Fruit fly (Drosophila melanogaster) whole organism, embryonic: Measurements from ENCODE around the gene CG10602.

Source experiments
- CG10321 ChIP-seq: fragments of 200-800 bp; sonication (Bioruptor generic); IDR thresholded peaks from 2 replicates; pipeline ENCODE4 v1.3.6; 2022; ENCODE audit warnings: missing biosample characterization, missing genetic modification characterization
- CG10366 ChIP-seq: fragments of 200-800 bp; sonication (Bioruptor generic); IDR thresholded peaks from 2 replicates; pipeline ENCODE4 v1.3.6; 2022; ENCODE audit warnings: missing biosample characterization, missing genetic modification characterization
- CG10543 ChIP-seq: fragments of 200-800 bp; sonication (Bioruptor generic); optimal IDR thresholded peaks from 3 replicates; lab custom pipeline; 2017; ENCODE audit warnings: missing biosample characterization, mild to moderate bottlenecking, missing genetic modification characterization, moderate library complexity
- CG10959 ChIP-seq: fragments of 200-800 bp; sonication (Bioruptor generic); IDR thresholded peaks from 2 replicates; pipeline ENCODE4 v1.3.6; 2022; ENCODE audit warnings: missing biosample characterization, missing genetic modification characterization
- CG12744 ChIP-seq: fragments of 200-800 bp; sonication (Bioruptor generic); optimal IDR thresholded peaks from 2 replicates; lab custom pipeline; 2016; ENCODE audit warnings: missing biosample characterization, missing genetic modification characterization
- CG12769 ChIP-seq: fragments of 200-800 bp; sonication (Bioruptor generic); optimal IDR thresholded peaks from 2 replicates; lab custom pipeline; 2019; ENCODE audit warnings: missing biosample characterization, mild to moderate bottlenecking, missing genetic modification characterization, moderate library complexity
- CG13624 ChIP-seq: fragments of 200-800 bp; sonication (Bioruptor generic); optimal IDR thresholded peaks from 2 replicates; lab custom pipeline; 2016; ENCODE audit warnings: missing biosample characterization, missing genetic modification characterization
- CG14710 ChIP-seq: fragments of 200-800 bp; sonication (Bioruptor generic); optimal IDR thresholded peaks from 3 replicates; lab custom pipeline; 2019; ENCODE audit warnings: missing biosample characterization, mild to moderate bottlenecking, missing genetic modification characterization, moderate library complexity
- CG15514 ChIP-seq: fragments of 200-800 bp; sonication (Bioruptor generic); optimal IDR thresholded peaks from 3 replicates; lab custom pipeline; 2017; ENCODE audit warnings: missing biosample characterization, missing genetic modification characterization, mild to moderate bottlenecking, moderate library complexity, missing genetic modification reagents
- CG1647 ChIP-seq: fragments of 200-800 bp; sonication (Bioruptor generic); optimal IDR thresholded peaks from 3 replicates; lab custom pipeline; 2016; ENCODE audit warnings: missing biosample characterization, missing genetic modification characterization
- CG17912 ChIP-seq: fragments of 200-800 bp; sonication (Bioruptor generic); optimal IDR thresholded peaks from 2 replicates; lab custom pipeline; 2018; ENCODE audit warnings: missing biosample characterization, mild to moderate bottlenecking, missing genetic modification characterization
- CG2889 ChIP-seq: fragments of 200-800 bp; sonication (Bioruptor generic); IDR thresholded peaks from 3 replicates; pipeline ENCODE4 v1.3.6; 2022; ENCODE audit warnings: missing biosample characterization, missing genetic modification characterization
- CG30403 ChIP-seq: fragments of 200-800 bp; sonication (Bioruptor generic); optimal IDR thresholded peaks from 3 replicates; lab custom pipeline; 2016; ENCODE audit warnings: missing biosample characterization, missing genetic modification characterization
- CG33557 ChIP-seq: fragments of 200-800 bp; sonication (Bioruptor generic); optimal IDR thresholded peaks from 2 replicates; lab custom pipeline; 2019; ENCODE audit warnings: missing biosample characterization, mild to moderate bottlenecking, missing genetic modification characterization, moderate library complexity
- CG43689 ChIP-seq: fragments of 200-800 bp; sonication (Bioruptor generic); IDR thresholded peaks from 2 replicates; pipeline ENCODE4 v1.3.6; 2022; ENCODE audit warnings: missing biosample characterization, missing genetic modification characterization
- CG6791 ChIP-seq: fragments of 200-800 bp; sonication (Bioruptor generic); IDR thresholded peaks from 3 replicates; pipeline ENCODE4 v1.3.6; 2022; ENCODE audit warnings: missing biosample characterization, missing genetic modification characterization; ENCODE audit not compliant: partially characterized antibody
- CG7745 ChIP-seq: fragments of 200-800 bp; sonication (Bioruptor generic); optimal IDR thresholded peaks from 2 replicates; lab custom pipeline; 2018; ENCODE audit warnings: missing biosample characterization, mild to moderate bottlenecking, missing genetic modification characterization, moderate library complexity
- CG8089 ChIP-seq: fragments of 200-800 bp; sonication (Bioruptor generic); optimal IDR thresholded peaks from 3 replicates; lab custom pipeline; 2016; ENCODE audit warnings: missing biosample characterization, missing genetic modification characterization
- CG8478 ChIP-seq: fragments of >200 bp; optimal IDR thresholded peaks from 2 replicates; lab custom pipeline; 2018
- CG8765 ChIP-seq: fragments of 200-800 bp; sonication (Bioruptor generic); IDR thresholded peaks from 2 replicates; pipeline ENCODE4 v1.3.6; 2022; ENCODE audit warnings: missing biosample characterization, missing genetic modification characterization
- CG9609 ChIP-seq: fragments of 200-800 bp; sonication (Bioruptor generic); optimal IDR thresholded peaks from 3 replicates; lab custom pipeline; 2016; ENCODE audit warnings: missing biosample characterization, missing genetic modification characterization
- Doc3 ChIP-seq: fragments of 200-800 bp; sonication (Bioruptor generic); IDR thresholded peaks from 3 replicates; pipeline ENCODE4 v1.3.6; 2022; ENCODE audit warnings: missing biosample characterization, missing genetic modification characterization; ENCODE audit not compliant: partially characterized antibody
- ERR ChIP-seq: fragments of 200-800 bp; sonication (Bioruptor generic); optimal IDR thresholded peaks from 2 replicates; lab custom pipeline; 2016; ENCODE audit warnings: missing biosample characterization, missing genetic modification characterization
- GATAe ChIP-seq: fragments of 200-800 bp; sonication (Bioruptor generic); conservative IDR thresholded peaks from 2 replicates; pipeline ENCODE4 v1.3.6; 2022; ENCODE audit warnings: missing biosample characterization, missing genetic modification characterization
- HHEX ChIP-seq: fragments of 200-800 bp; sonication (Bioruptor generic); optimal IDR thresholded peaks from 3 replicates; lab custom pipeline; 2017; ENCODE audit warnings: missing biosample characterization, mild to moderate bottlenecking, missing genetic modification characterization, missing genetic modification reagents
- Meics ChIP-seq: fragments of 200-800 bp; sonication (Bioruptor generic); optimal IDR thresholded peaks from 2 replicates; lab custom pipeline; 2017; ENCODE audit warnings: missing biosample characterization, mild to moderate bottlenecking, missing genetic modification characterization
- Xrp1 ChIP-seq: fragments of 200-800 bp; sonication (Bioruptor generic); IDR thresholded peaks from 2 replicates; pipeline ENCODE4 v1.3.6; 2022; ENCODE audit warnings: missing biosample characterization, missing genetic modification characterization
- YL-1 ChIP-seq: fragments of 200-800 bp; sonication (Bioruptor generic); optimal IDR thresholded peaks from 3 replicates; lab custom pipeline; 2017; ENCODE audit warnings: missing biosample characterization, mild to moderate bottlenecking, missing genetic modification characterization
- ab ChIP-seq: fragments of 200-800 bp; sonication (Bioruptor generic); optimal IDR thresholded peaks from 2 replicates; lab custom pipeline; 2016; ENCODE audit warnings: missing biosample characterization, missing genetic modification characterization
- aop ChIP-seq: fragments of 200-800 bp; sonication (Bioruptor generic); IDR thresholded peaks from 2 replicates; pipeline ENCODE4 v1.3.6; 2022; ENCODE audit warnings: missing biosample characterization, missing genetic modification characterization
- bab2 ChIP-seq: fragments of 200-800 bp; sonication (Bioruptor generic); optimal IDR thresholded peaks from 2 replicates; lab custom pipeline; 2016; ENCODE audit warnings: missing biosample characterization, missing genetic modification characterization
- cad ChIP-seq: fragments of >200 bp; optimal IDR thresholded peaks from 2 replicates; lab custom pipeline; 2017; ENCODE audit warnings: missing biosample characterization, missing genetic modification characterization
- cg ChIP-seq: fragments of 200-800 bp; sonication (Bioruptor generic); optimal IDR thresholded peaks from 3 replicates; lab custom pipeline; 2019; ENCODE audit warnings: missing biosample characterization, mild to moderate bottlenecking, missing genetic modification characterization, moderate library complexity
- ci ChIP-seq: fragments of 200-800 bp; sonication (Bioruptor generic); IDR thresholded peaks from 3 replicates; pipeline ENCODE4 v1.3.6; 2022; ENCODE audit warnings: missing biosample characterization, missing genetic modification characterization
- crc ChIP-seq: fragments of 200-800 bp; sonication (Bioruptor generic); optimal IDR thresholded peaks from 2 replicates; lab custom pipeline; 2016; ENCODE audit warnings: missing biosample characterization, missing genetic modification characterization
- da ChIP-seq: fragments of 200-800 bp; sonication (Bioruptor generic); optimal IDR thresholded peaks from 2 replicates; lab custom pipeline; 2016; ENCODE audit warnings: missing biosample characterization, missing genetic modification characterization
- dimm ChIP-seq: fragments of 200-800 bp; sonication (Bioruptor generic); IDR thresholded peaks from 2 replicates; pipeline ENCODE4 v1.3.6; 2022; ENCODE audit warnings: missing biosample characterization, missing genetic modification characterization
- fd64A ChIP-seq: fragments of 200-800 bp; sonication (Bioruptor generic); optimal IDR thresholded peaks from 3 replicates; lab custom pipeline; 2018; ENCODE audit warnings: missing biosample characterization, mild to moderate bottlenecking, missing genetic modification characterization
- gem ChIP-seq: fragments of 200-800 bp; sonication (Bioruptor generic); optimal IDR thresholded peaks from 2 replicates; lab custom pipeline; 2019; ENCODE audit warnings: missing biosample characterization, mild to moderate bottlenecking, missing genetic modification characterization, moderate library complexity
- gro ChIP-seq: fragments of 200-800 bp; sonication (Bioruptor generic); optimal IDR thresholded peaks from 2 replicates; lab custom pipeline; 2016; ENCODE audit warnings: missing biosample characterization, missing genetic modification characterization
- ind ChIP-seq: fragments of 200-800 bp; sonication (Bioruptor generic); optimal IDR thresholded peaks from 3 replicates; lab custom pipeline; 2016; ENCODE audit warnings: missing biosample characterization, missing genetic modification characterization
- klu ChIP-seq: fragments of 200-800 bp; sonication (Bioruptor generic); IDR thresholded peaks from 2 replicates; pipeline ENCODE4 v1.3.6; 2022; ENCODE audit warnings: missing biosample characterization, missing genetic modification characterization
- maf-S ChIP-seq: fragments of 200-800 bp; sonication (Bioruptor generic); optimal IDR thresholded peaks from 2 replicates; lab custom pipeline; 2016; ENCODE audit warnings: missing biosample characterization, missing genetic modification characterization
- org-1 ChIP-seq: fragments of 200-800 bp; sonication (Bioruptor generic); optimal IDR thresholded peaks from 2 replicates; lab custom pipeline; 2017; ENCODE audit warnings: missing biosample characterization, missing genetic modification characterization
- repo ChIP-seq: fragments of 200-800 bp; sonication (Bioruptor generic); optimal IDR thresholded peaks from 2 replicates; lab custom pipeline; 2016; ENCODE audit warnings: missing biosample characterization, missing genetic modification characterization
- sc ChIP-seq, 3 experiments: fragments of >200 bp in 2 of 3; fragments of 200-800 bp in 1 of 3; sonication (Bioruptor generic) in 1 of 3; optimal IDR thresholded peaks; 2 replicates in 2 of 3; 3 replicates in 1 of 3; lab custom pipeline; 2017; ENCODE audit warnings: mild to moderate bottlenecking in 1 of 3, missing biosample characterization in 1 of 3, missing genetic modification characterization in 1 of 3, missing genetic modification reagents in 1 of 3
- sug ChIP-seq: fragments of 200-800 bp; optimal IDR thresholded peaks from 2 replicates; lab custom pipeline; 2019; ENCODE audit warnings: missing biosample characterization, mild to moderate bottlenecking, missing genetic modification characterization, moderate library complexity
- tgo ChIP-seq: fragments of 200-800 bp; sonication (Bioruptor generic); IDR thresholded peaks from 3 replicates; pipeline ENCODE4 v1.3.6; 2022; ENCODE audit warnings: missing biosample characterization, missing genetic modification characterization
- toy ChIP-seq: fragments of 200-800 bp; sonication (Bioruptor generic); IDR thresholded peaks from 2 replicates; pipeline ENCODE4 v1.3.6; 2022; ENCODE audit warnings: missing biosample characterization, missing genetic modification characterization
- vnd ChIP-seq: fragments of 200-800 bp; sonication (Bioruptor generic); IDR thresholded peaks from 3 replicates; pipeline ENCODE4 v1.3.6; 2022; ENCODE audit warnings: missing biosample characterization, missing genetic modification characterization; ENCODE audit not compliant: partially characterized antibody
- zfh1 ChIP-seq: fragments of 200-800 bp; sonication (Bioruptor generic); IDR thresholded peaks from 3 replicates; pipeline ENCODE4 v1.3.6; 2022; ENCODE audit warnings: missing biosample characterization, missing genetic modification characterization

The CG10602 gene

DNA sequence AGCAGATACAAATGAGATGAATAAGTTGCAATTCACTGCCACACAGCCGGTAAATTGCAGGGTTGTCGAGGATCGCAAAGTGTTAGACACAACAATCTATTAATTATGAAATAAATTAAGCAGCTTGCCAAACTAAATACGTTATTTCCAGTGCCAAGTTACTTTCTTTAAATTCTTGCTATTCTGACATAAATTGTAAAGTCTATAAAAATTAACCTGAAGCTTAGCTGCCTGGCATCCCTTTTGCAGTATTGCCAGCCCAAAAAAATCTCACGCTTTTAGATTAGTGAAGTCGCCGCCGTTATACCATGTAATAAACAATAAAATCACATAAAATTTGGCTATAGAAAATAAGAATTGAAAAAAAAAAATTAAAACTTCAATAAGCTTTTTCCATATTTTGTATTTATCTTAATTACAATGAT, 1.4 kb downstream of the CG10602 start (continued):
- peak; percentile 94 for TF ChIP-seq CG12769 (tag; lab: Kevin White, UChicago)
- peak; percentile 83 for TF ChIP-seq CG10959 (GFP tag; lab: Robert Waterston, UW)
- peak; percentile 93 for TF ChIP-seq CG14710 (tag; lab: Kevin White, UChicago)
- TF ChIP-seq CG10321, result peak; percentile 68
- TF ChIP-seq CG30403 (GFP tag; lab: Kevin White, UChicago), result peak; percentile 93
- no peak for TF ChIP-seq cad (GFP tag; lab: Kevin White, UChicago)
- TF ChIP-seq crc, result peak; percentile 85
- TF ChIP-seq YL-1 (GFP tag; lab: Kevin White, UChicago), result peak; percentile 59
- TF ChIP-seq ab (GFP tag; lab: Kevin White, UChicago), result peak; percentile 63
- peak; percentile 80 for TF ChIP-seq da (GFP tag; lab: Kevin White, UChicago)
- TF ChIP-seq org-1 (GFP tag; lab: Kevin White, UChicago), result peak; percentile 83
- TF ChIP-seq ind (GFP tag; lab: Kevin White, UChicago), result peak; percentile 91
- TF ChIP-seq fd64A (GFP tag; lab: Kevin White, UChicago), result peak; percentile 76
- TF ChIP-seq cg (GFP tag; lab: Kevin White, UChicago), result no peak
- peak; percentile 54 for TF ChIP-seq ERR (GFP tag; lab: Kevin White, UChicago)
- TF ChIP-seq Meics (GFP tag; lab: Kevin White, UChicago), result peak; percentile 91
- TF ChIP-seq CG2889 (GFP tag; lab: Robert Waterston, UW), result peak; percentile 75
- TF ChIP-seq Doc3 (GFP tag; lab: Robert Waterston, UW), result no peak
- TF ChIP-seq sug (tag; lab: Kevin White, UChicago), result peak; percentile 84
- peak; percentile 93 for TF ChIP-seq bab2
- peak; percentile 78 for TF ChIP-seq klu
- no peak for TF ChIP-seq sc (optimal IDR thresholded peaks at IDR 0.05; lab: Kevin White, UChicago)
- peak; percentile 78 for TF ChIP-seq sc (GFP tag; optimal IDR thresholded peaks at IDR 0.05; lab: Kevin White, UChicago)
- peak; percentile 89 for TF ChIP-seq maf-S (GFP tag; lab: Kevin White, UChicago)
- TF ChIP-seq CG33557, result peak; percentile 78
- TF ChIP-seq CG13624 (GFP tag; lab: Kevin White, UChicago), result peak; percentile 72
- peak; percentile 62 for TF ChIP-seq CG1647
- peak; percentile 82; the same call in 2 of the 3 replicates for TF ChIP-seq tgo (GFP tag; lab: Robert Waterston, UW)
- peak; percentile 96 for TF ChIP-seq ci (GFP tag; lab: Robert Waterston, UW)
- TF ChIP-seq toy, result peak; percentile 79
- TF ChIP-seq vnd, result no peak
- peak; percentile 86 for TF ChIP-seq zfh1 (GFP tag; lab: Robert Waterston, UW)
- TF ChIP-seq CG8478, result no peak
- peak; percentile 96 for TF ChIP-seq gem (tag; lab: Kevin White, UChicago)
- TF ChIP-seq GATAe (GFP tag; lab: Robert Waterston, UW), result peak; percentile 78
- peak; percentile 88 for TF ChIP-seq CG9609 (GFP tag; lab: Kevin White, UChicago)
- peak; percentile 64 for TF ChIP-seq repo
- peak; percentile 76 for TF ChIP-seq CG8765 (GFP tag; lab: Robert Waterston, UW)
- peak; percentile 87 for TF ChIP-seq CG43689 (GFP tag; lab: Robert Waterston, UW)
- no peak for TF ChIP-seq CG7745
- TF ChIP-seq aop, result no peak
- TF ChIP-seq CG8089 (GFP tag; lab: Kevin White, UChicago), result peak; percentile 73
- TF ChIP-seq HHEX (GFP tag; lab: Kevin White, UChicago), result peak; percentile 92
- TF ChIP-seq CG10366, result peak; percentile 91
- peak; percentile 84 for TF ChIP-seq CG12744 (GFP tag; lab: Kevin White, UChicago)
- peak; percentile 94 for TF ChIP-seq Xrp1 (GFP tag; lab: Robert Waterston, UW)
- peak; percentile 76 for TF ChIP-seq gro
- TF ChIP-seq CG6791 (GFP tag; lab: Robert Waterston, UW), result no peak
- peak; percentile 89 for TF ChIP-seq CG15514 (GFP tag; lab: Kevin White, UChicago)
- peak; percentile 45; the same call in 1 of the 2 replicates for TF ChIP-seq dimm (GFP tag; lab: Robert Waterston, UW)
- peak; percentile 89 for TF ChIP-seq CG10543 (GFP tag; lab: Kevin White, UChicago)
- TF ChIP-seq CG17912 (GFP tag; lab: Kevin White, UChicago), result peak; percentile 84
